Worm (Caenorhabditis elegans): ENCODE measurements around the gene agmo-1.

The agmo-1 gene

ce11 chrIII:12789420-12789819 is 8.9 kb downstream of the agmo-1 start, which contains the start of gene BE10.1:
Gene BE10.1, minus strand, starts transcription at chrIII:12789520.
- TF ChIP-seq elt-3 (tag; optimal IDR thresholded peaks at IDR 0.05), result no peak
- TF ChIP-seq aly-2 (tag; optimal IDR thresholded peaks at IDR 0.05), result no peak
- no peak for TF ChIP-seq ceh-16 (tag; optimal IDR thresholded peaks at IDR 0.05)
- TF ChIP-seq nhr-129 (tag; optimal IDR thresholded peaks at IDR 0.05), result no peak
- TF ChIP-seq dmd-4 (tag; optimal IDR thresholded peaks at IDR 0.05), result no peak
- TF ChIP-seq mbf-1 (tag; optimal IDR thresholded peaks at IDR 0.05), result no peak
- no peak for TF ChIP-seq ceh-82 (tag; optimal IDR thresholded peaks at IDR 0.05)
- TF ChIP-seq mab-5 (tag; optimal IDR thresholded peaks at IDR 0.05), result no peak

DNA sequence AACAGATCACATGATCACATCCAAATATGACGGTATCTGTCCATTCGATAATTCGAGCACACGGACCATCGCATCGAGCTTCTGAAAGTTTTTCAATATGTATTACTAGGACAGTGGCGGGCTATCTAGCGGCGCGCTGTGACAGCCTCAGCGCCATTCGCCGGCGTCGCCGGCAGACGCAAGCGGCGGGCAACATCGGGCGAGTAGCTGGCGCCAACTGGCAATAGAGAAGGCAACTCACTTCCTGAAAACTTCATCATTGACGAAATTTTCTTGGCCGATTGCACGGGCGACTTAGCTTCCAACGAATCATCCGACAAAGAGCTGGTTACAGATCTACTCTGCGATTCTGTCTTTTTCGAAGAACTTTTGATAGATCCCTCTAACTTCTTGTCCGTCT is 10.1 kb downstream of the agmo-1 start:
- TF ChIP-seq skn-1 (tag; optimal IDR thresholded peaks at IDR 0.05) (no peak), snpc-4 (tag; optimal IDR thresholded peaks at IDR 0.05) (no peak), nhr-77 (tag; optimal IDR thresholded peaks at IDR 0.05) (no peak), elt-3 (tag; optimal IDR thresholded peaks at IDR 0.05) (no peak), ztf-1 (GFP tag; conservative IDR thresholded peaks at IDR 0.05) (no peak), fos-1 (tag; optimal IDR thresholded peaks at IDR 0.05) (no peak), lin-11 (tag; optimal IDR thresholded peaks at IDR 0.05) (no peak), nhr-129 (tag; optimal IDR thresholded peaks at IDR 0.05) (no peak), crh-2 (tag; optimal IDR thresholded peaks at IDR 0.05) (no peak), blmp-1 (tag; optimal IDR thresholded peaks at IDR 0.05; ENCODE audit: insufficient read depth) (no peak), nhr-10 (tag; optimal IDR thresholded peaks at IDR 0.05) (no peak)

ce11 chrIII:12785427-12785826 is 12.9 kb downstream of the agmo-1 start:
- TF ChIP-seq mdl-1 (tag; optimal IDR thresholded peaks at IDR 0.05) (no peak), ztf-1 (GFP tag; conservative IDR thresholded peaks at IDR 0.05) (no peak), dmd-4 (tag; optimal IDR thresholded peaks at IDR 0.05) (no peak), lin-13 (GFP tag; optimal IDR thresholded peaks at IDR 0.05) (no peak), gmeb-1 (tag; optimal IDR thresholded peaks at IDR 0.05) (no peak), crh-2 (tag; optimal IDR thresholded peaks at IDR 0.05) (no peak), sem-4 (tag; optimal IDR thresholded peaks at IDR 0.05) (no peak), blmp-1 (tag; optimal IDR thresholded peaks at IDR 0.05; ENCODE audit: insufficient read depth) (no peak), lsy-2 (tag; optimal IDR thresholded peaks at IDR 0.05) (no peak), unc-39 (tag; optimal IDR thresholded peaks at IDR 0.05) (no peak), nhr-11 (tag; optimal IDR thresholded peaks at IDR 0.05) (no peak), sma-3 (GFP tag; optimal IDR thresholded peaks at IDR 0.05) (no peak), lin-39 (tag; optimal IDR thresholded peaks at IDR 0.05) (no peak), sma-9 (GFP tag; optimal IDR thresholded peaks at IDR 0.05) (no peak), sma-9 (tag; optimal IDR thresholded peaks at IDR 0.05) (no peak)

ce11 chrIII:12784854-12785253 is 13.5 kb downstream of the agmo-1 start, which contains the start of gene lgc-37:
Gene lgc-37, plus strand, starts transcription at chrIII:12785154.
- no peak for TF ChIP-seq sma-3 (GFP tag; optimal IDR thresholded peaks at IDR 0.05)
- no peak for TF ChIP-seq zag-1 (tag; optimal IDR thresholded peaks at IDR 0.05)
- TF ChIP-seq aly-2 (tag; optimal IDR thresholded peaks at IDR 0.05), result no peak
- TF ChIP-seq mdl-1 (tag; optimal IDR thresholded peaks at IDR 0.05), result no peak
- TF ChIP-seq lsy-2 (tag; optimal IDR thresholded peaks at IDR 0.05), result no peak
- TF ChIP-seq mab-5 (tag; optimal IDR thresholded peaks at IDR 0.05), result no peak
- no peak for TF ChIP-seq ZK546.5 (tag; optimal IDR thresholded peaks at IDR 0.05)

DNA sequence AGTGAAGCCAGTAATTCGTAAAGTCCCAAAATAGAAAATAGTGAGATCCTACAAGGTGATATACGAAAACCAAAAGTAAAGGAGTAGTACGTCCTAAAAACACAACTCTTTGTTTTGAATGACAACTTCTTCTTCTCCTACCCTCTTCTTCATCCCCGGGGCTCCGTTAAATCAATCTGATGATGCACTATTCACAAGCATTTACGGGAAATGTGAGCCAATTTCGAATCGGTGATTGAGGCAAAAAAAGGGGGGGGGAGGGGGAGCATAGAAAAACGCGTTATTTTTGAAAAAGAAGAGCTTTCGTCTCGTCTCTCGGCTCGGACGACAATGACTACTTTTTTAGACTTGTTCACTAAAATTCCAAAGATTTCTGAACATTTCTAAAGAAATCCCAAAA is 14.5 kb downstream of the agmo-1 start:
- no peak for TF ChIP-seq F13H6.1 (tag; optimal IDR thresholded peaks at IDR 0.05)

- no peak for TF ChIP-seq ztf-4 (tag; optimal IDR thresholded peaks at IDR 0.05)
- no peak for TF ChIP-seq snpc-4 (tag; optimal IDR thresholded peaks at IDR 0.05)
- no peak for TF ChIP-seq nhr-21 (tag; optimal IDR thresholded peaks at IDR 0.05)
- no peak for TF ChIP-seq blmp-1 (tag; optimal IDR thresholded peaks at IDR 0.05; ENCODE audit: insufficient read depth)
- TF ChIP-seq C34F6.9 (tag; optimal IDR thresholded peaks at IDR 0.05), result no peak
- TF ChIP-seq lin-39 (tag; optimal IDR thresholded peaks at IDR 0.05), result no peak
- TF ChIP-seq nhr-12 (tag; optimal IDR thresholded peaks at IDR 0.05), result no peak
- TF ChIP-seq lin-13 (GFP tag; optimal IDR thresholded peaks at IDR 0.05), result no peak
- no peak for TF ChIP-seq ZK546.5 (tag; optimal IDR thresholded peaks at IDR 0.05)
- TF ChIP-seq nhr-237 (tag; optimal IDR thresholded peaks at IDR 0.05), result no peak
- TF ChIP-seq mdl-1 (tag; optimal IDR thresholded peaks at IDR 0.05), result no peak
- TF ChIP-seq nhr-11 (tag; optimal IDR thresholded peaks at IDR 0.05), result no peak
- TF ChIP-seq unc-62 (GFP tag; optimal IDR thresholded peaks at IDR 0.05), result no peak
- TF ChIP-seq ztf-11 (tag; optimal IDR thresholded peaks at IDR 0.05), result no peak
These were observed 18.6 kb downstream of the agmo-1 start, which contains the start of gene gab-1 for ce11 chrIII:12779676-12780337. Gene gab-1, minus strand, starts transcription at chrIII:12779726.
